Fruit fly (Drosophila melanogaster): Measurements from ENCODE around the gene Zip71B.
A peak's percentile ranks its signal among the peaks of the same experiment; 100 is the strongest.

Zip71B gene

DNA sequence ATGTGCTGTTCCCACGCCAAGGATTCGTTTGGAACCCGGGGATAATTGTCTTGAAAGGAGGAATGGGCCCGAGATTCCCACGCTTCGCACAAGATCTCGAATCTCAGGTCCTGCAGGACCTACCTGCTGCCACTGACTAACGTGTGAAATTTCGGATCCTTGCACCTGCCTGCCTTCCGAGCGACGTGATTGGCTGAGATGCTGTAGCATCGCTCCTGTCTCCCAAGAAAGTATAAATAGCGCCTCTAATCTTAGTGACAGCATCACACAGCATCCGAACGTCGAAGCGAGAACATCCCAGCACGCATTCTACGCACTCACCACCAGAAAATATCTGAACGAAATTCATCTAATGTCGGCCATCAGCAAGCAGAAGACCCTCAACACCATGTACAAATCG is 17.1 kb upstream of the Zip71B start (continued):
- TF ChIP-seq crol (GFP tag; IDR thresholded peaks at IDR 0.05) (no peak), MBD-R2 (GFP tag; IDR thresholded peaks at IDR 0.05) (no peak), CG33557 (GFP tag; optimal IDR thresholded peaks at IDR 0.05) (no peak), CG6791 (GFP tag; IDR thresholded peaks at IDR 0.05; ENCODE audit: partially characterized antibody) (0 out of 3 replicates have a peak, but pooled peaks have one; percentile 43), ATbp (GFP tag; optimal IDR thresholded peaks at IDR 0.05) (no peak), CG9876 (GFP tag; optimal IDR thresholded peaks at IDR 0.05) (no peak), wor (GFP tag; IDR thresholded peaks at IDR 0.05) (no peak), HmgD (GFP tag; optimal IDR thresholded peaks at IDR 0.05) (no peak), CG15479 (GFP tag; optimal IDR thresholded peaks at IDR 0.05) (peak; percentile 56), nom (GFP tag; optimal IDR thresholded peaks at IDR 0.05) (no peak), ind (GFP tag; optimal IDR thresholded peaks at IDR 0.05) (no peak), lmd (GFP tag; IDR thresholded peaks at IDR 0.05) (no peak), pros (GFP tag; optimal IDR thresholded peaks at IDR 0.05) (peak; percentile 78), Dbx (GFP tag; IDR thresholded peaks at IDR 0.05) (no peak), trh (GFP tag; optimal IDR thresholded peaks at IDR 0.05) (no peak), CG1792 (GFP tag; optimal IDR thresholded peaks at IDR 0.05) (no peak), Meics (GFP tag; optimal IDR thresholded peaks at IDR 0.05) (no peak), NK7.1 (GFP tag; optimal IDR thresholded peaks at IDR 0.05) (no peak), CG4617 (GFP tag; optimal IDR thresholded peaks at IDR 0.05; ENCODE audit: borderline replicate concordance) (no peak), CG15073 (GFP tag; optimal IDR thresholded peaks at IDR 0.05) (no peak), CG12104 (GFP tag; optimal IDR thresholded peaks at IDR 0.05) (no peak), CG7271 (tag; optimal IDR thresholded peaks at IDR 0.05) (no peak), nerfin-1 (tag; optimal IDR thresholded peaks at IDR 0.05) (no peak), Drgx (GFP tag; IDR thresholded peaks at IDR 0.05) (no peak), CG2202 (tag; optimal IDR thresholded peaks at IDR 0.05) (no peak), PHDP (tag; optimal IDR thresholded peaks at IDR 0.05) (no peak), NC2α (GFP tag; optimal IDR thresholded peaks at IDR 0.05) (no peak)

DNA sequence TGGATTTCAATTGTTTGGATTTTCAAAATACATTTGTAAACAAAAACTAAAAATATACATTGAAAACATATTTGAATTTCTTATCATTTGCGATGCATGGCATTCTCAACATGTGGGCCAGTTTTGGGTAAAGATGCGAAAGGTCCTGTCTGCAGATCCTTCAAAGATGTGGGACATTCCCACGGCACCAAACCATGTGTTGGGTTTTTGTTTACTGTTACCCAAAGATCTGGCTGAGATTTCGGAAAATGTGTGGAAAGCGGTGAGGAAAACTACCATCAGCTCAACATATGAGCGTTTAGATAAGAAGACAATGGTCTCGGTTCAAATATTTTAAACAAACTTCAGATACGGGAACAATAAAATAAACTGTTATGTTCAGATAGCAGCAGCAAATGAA is 16.1 kb upstream of the Zip71B start:
- TF ChIP-seq CG6854 (GFP tag; optimal IDR thresholded peaks at IDR 0.05) (no peak), CG2120 (GFP tag; optimal IDR thresholded peaks at IDR 0.05) (no peak), Jarid2 (GFP tag; optimal IDR thresholded peaks at IDR 0.05) (peak; percentile 15), slou (GFP tag; optimal IDR thresholded peaks at IDR 0.05) (no peak), hbn (GFP tag; IDR thresholded peaks at IDR 0.05; ENCODE audit: partially characterized antibody) (no peak), Asciz (GFP tag; optimal IDR thresholded peaks at IDR 0.05) (no peak), pum (GFP tag; optimal IDR thresholded peaks at IDR 0.05) (no peak), CG2199 (GFP tag; IDR thresholded peaks at IDR 0.05) (peak; percentile 95), Nf-YB (GFP tag; optimal IDR thresholded peaks at IDR 0.05) (no peak), fd102C (GFP tag; optimal IDR thresholded peaks at IDR 0.05) (peak; percentile 0), CG17829 (tag; optimal IDR thresholded peaks at IDR 0.05) (no peak), Oaz (GFP tag; IDR thresholded peaks at IDR 0.05) (no peak), lmd (GFP tag; IDR thresholded peaks at IDR 0.05) (no peak), CG15696 (tag; optimal IDR thresholded peaks at IDR 0.05) (peak; percentile 24), Ets65A (GFP tag) (peak; percentile 22), Xrp1 (GFP tag; IDR thresholded peaks at IDR 0.05) (0 out of 2 replicates have a peak, but pooled peaks have one; percentile 13), twi (tag; optimal IDR thresholded peaks at IDR 0.05) (peak; percentile 100), wek (GFP tag; optimal IDR thresholded peaks at IDR 0.05) (no peak), Ets97D (GFP tag; optimal IDR thresholded peaks at IDR 0.05) (no peak), chm (GFP tag; IDR thresholded peaks at IDR 0.05) (0 out of 2 replicates have a peak, but pooled peaks have one; percentile 57), sens (GFP tag) (peak; percentile 17)
